Worm (Caenorhabditis elegans) whole organism, L1 larva: ENCODE data around the gene C15H11.11.

Experiments used
- C04F5.9 ChIP-seq: sonication (generic microtip); optimal IDR thresholded peaks from 2 replicates; lab custom pipeline; 2016; ENCODE audit warnings: missing genetic modification characterization, missing compliant biosample characterization
- C34B4.2 ChIP-seq: sonication (generic microtip); optimal IDR thresholded peaks from 2 replicates; lab custom pipeline; 2017; ENCODE audit warnings: mild to moderate bottlenecking, missing genetic modification characterization, missing compliant biosample characterization
- F16B12.6 ChIP-seq: fragments of 150-350 bp; optimal IDR thresholded peaks from 2 replicates; lab custom pipeline; 2014; ENCODE audit warnings: missing biosample characterization, missing genetic modification characterization
- aha-1 ChIP-seq: fragments of 150-350 bp; optimal IDR thresholded peaks from 2 replicates; lab custom pipeline; 2014; ENCODE audit warnings: missing biosample characterization, missing genetic modification characterization
- blmp-1 ChIP-seq: fragments of 150-350 bp; optimal IDR thresholded peaks from 2 replicates; lab custom pipeline; 2014; ENCODE audit warnings: missing biosample characterization, missing genetic modification characterization
- ceh-8 ChIP-seq: fragments of 200-800 bp; sonication (Bioruptor generic); optimal IDR thresholded peaks from 2 replicates; lab custom pipeline; 2018; ENCODE audit warnings: mild to moderate bottlenecking, missing genetic modification characterization, moderate library complexity, missing compliant biosample characterization
- dsc-1 ChIP-seq: sonication (generic microtip); optimal IDR thresholded peaks from 2 replicates; lab custom pipeline; 2016; ENCODE audit warnings: mild to moderate bottlenecking, missing genetic modification characterization, missing compliant biosample characterization
- efl-1 ChIP-seq, 4 experiments: fragments of 150-350 bp; optimal IDR thresholded peaks in 3 of 4; peaks in 1 of 4; 1 replicate in 1 of 4; 2 replicates in 3 of 4; lab custom pipeline; 2014; ENCODE audit warnings: missing biosample characterization in 2 of 4, missing genetic modification characterization in 2 of 4, missing genetic modification reagents in 2 of 4
- efl-3 ChIP-seq: fragments of 200-800 bp; sonication (Bioruptor generic); optimal IDR thresholded peaks from 2 replicates; lab custom pipeline; 2018; ENCODE audit warnings: mild to moderate bottlenecking, missing genetic modification characterization, missing compliant biosample characterization
- egl-27 ChIP-seq, 2 experiments: fragments of 150-350 bp in 1 of 2; sonication (generic microtip); optimal IDR thresholded peaks; 3 replicates each; lab custom pipeline; 2017 to 2018; ENCODE audit warnings: missing biosample characterization in 2 of 2, missing genetic modification characterization in 2 of 2, missing genetic modification reagents in 2 of 2
- elt-2 ChIP-seq: sonication (generic microtip); optimal IDR thresholded peaks from 2 replicates; lab custom pipeline; 2016; ENCODE audit warnings: missing genetic modification characterization, mild to moderate bottlenecking, inconsistent platforms, missing compliant biosample characterization, missing genetic modification reagents
- elt-3 ChIP-seq, 6 experiments: fragments of 150-350 bp in 1 of 6; sonication (generic microtip); optimal IDR thresholded peaks; 2 replicates each; lab custom pipeline; 2017 to 2018; ENCODE audit warnings: missing biosample characterization in 6 of 6, missing genetic modification characterization in 6 of 6, inconsistent platforms in 1 of 6
- ets-5 ChIP-seq: fragments of 200-800 bp; sonication (Bioruptor generic); IDR thresholded peaks from 2 replicates; pipeline ENCODE4 v1.3.6; 2022; ENCODE audit warnings: missing genetic modification characterization, missing compliant biosample characterization
- fkh-10 ChIP-seq: sonication (generic microtip); optimal IDR thresholded peaks from 2 replicates; lab custom pipeline; 2017; ENCODE audit warnings: missing biosample characterization, missing genetic modification reagents, missing genetic modification characterization
- fkh-4 ChIP-seq: sonication (generic microtip); optimal IDR thresholded peaks from 2 replicates; lab custom pipeline; 2016; ENCODE audit warnings: missing compliant biosample characterization, missing genetic modification characterization, borderline replicate concordance
- grh-1 ChIP-seq: fragments of 200-800 bp; sonication (Bioruptor generic); IDR thresholded peaks from 2 replicates; pipeline ENCODE4 v1.3.6; 2022; ENCODE audit warnings: missing genetic modification reagents, missing genetic modification characterization, missing compliant biosample characterization
- hlh-17 ChIP-seq: fragments of 200-800 bp; sonication (Bioruptor generic); optimal IDR thresholded peaks from 2 replicates; lab custom pipeline; 2018; ENCODE audit warnings: missing genetic modification characterization, mild to moderate bottlenecking, missing compliant biosample characterization, moderate library complexity, borderline replicate concordance
- hpl-2 ChIP-seq: fragments of 150-350 bp; optimal IDR thresholded peaks from 2 replicates; lab custom pipeline; 2014; ENCODE audit warnings: missing biosample characterization, missing genetic modification reagents, missing genetic modification characterization
- jun-1 ChIP-seq: fragments of 150-350 bp; optimal IDR thresholded peaks from 2 replicates; lab custom pipeline; 2014; ENCODE audit warnings: missing biosample characterization, missing genetic modification reagents, missing genetic modification characterization
- lir-3 ChIP-seq: sonication (generic microtip); optimal IDR thresholded peaks from 2 replicates; lab custom pipeline; 2016; ENCODE audit warnings: mild to moderate bottlenecking, missing genetic modification characterization, moderate library complexity, missing compliant biosample characterization; ENCODE audit not compliant: poor library complexity
- mep-1 ChIP-seq: fragments of 150-350 bp; optimal IDR thresholded peaks from 2 replicates; lab custom pipeline; 2014; ENCODE audit warnings: missing biosample characterization, missing genetic modification characterization
- nhr-11 ChIP-seq: fragments of 150-350 bp; optimal IDR thresholded peaks from 2 replicates; lab custom pipeline; 2014; ENCODE audit warnings: missing biosample characterization, missing genetic modification characterization
- nhr-19 ChIP-seq: fragments of 200-800 bp; sonication (Bioruptor generic); conservative IDR thresholded peaks from 2 replicates; pipeline ENCODE4 v1.3.6; 2022; ENCODE audit warnings: missing genetic modification characterization, missing compliant biosample characterization
- nhr-47 ChIP-seq: sonication (generic microtip); optimal IDR thresholded peaks from 2 replicates; lab custom pipeline; 2016; ENCODE audit warnings: mild to moderate bottlenecking, missing genetic modification characterization, moderate library complexity, missing compliant biosample characterization
- nhr-71 ChIP-seq: sonication (generic microtip); optimal IDR thresholded peaks from 2 replicates; lab custom pipeline; 2016; ENCODE audit warnings: mild to moderate bottlenecking, missing genetic modification characterization, moderate library complexity, missing compliant biosample characterization
- nhr-77 ChIP-seq: fragments of 150-350 bp; optimal IDR thresholded peaks from 2 replicates; lab custom pipeline; 2014; ENCODE audit warnings: missing biosample characterization, missing genetic modification characterization
- nhr-84 ChIP-seq: sonication (generic microtip); optimal IDR thresholded peaks from 2 replicates; lab custom pipeline; 2017; ENCODE audit warnings: missing biosample characterization, missing genetic modification characterization
- nhr-85 ChIP-seq: sonication (generic microtip); peaks from one replicate; lab custom pipeline; 2016; ENCODE audit warnings: missing genetic modification characterization, inconsistent platforms, missing compliant biosample characterization
- pag-3 ChIP-seq: sonication (generic microtip); optimal IDR thresholded peaks from 2 replicates; lab custom pipeline; 2017; ENCODE audit warnings: missing genetic modification characterization, mild to moderate bottlenecking, missing compliant biosample characterization, antibody characterized with exemption, borderline replicate concordance; ENCODE audit not compliant: insufficient read depth
- pqm-1 ChIP-seq: sonication (generic microtip); optimal IDR thresholded peaks from 3 replicates; lab custom pipeline; 2017; ENCODE audit warnings: missing biosample characterization, missing genetic modification characterization
- rnt-1 ChIP-seq: sonication (generic microtip); optimal IDR thresholded peaks from 2 replicates; lab custom pipeline; 2016; ENCODE audit warnings: mild to moderate bottlenecking, missing genetic modification characterization, moderate library complexity, missing compliant biosample characterization
- snu-23 ChIP-seq: sonication (generic microtip); optimal IDR thresholded peaks from 2 replicates; lab custom pipeline; 2016; ENCODE audit warnings: missing genetic modification characterization, missing compliant biosample characterization
- sptf-1 ChIP-seq: fragments of 150-350 bp; optimal IDR thresholded peaks from 2 replicates; lab custom pipeline; 2014; ENCODE audit warnings: missing biosample characterization, missing genetic modification characterization
- sup-37 ChIP-seq: fragments of 200-800 bp; sonication (Bioruptor generic); optimal IDR thresholded peaks from 2 replicates; lab custom pipeline; 2018; ENCODE audit warnings: mild to moderate bottlenecking, missing genetic modification characterization, missing compliant biosample characterization
- tbx-2 ChIP-seq: sonication (generic microtip); optimal IDR thresholded peaks from 2 replicates; lab custom pipeline; 2016; ENCODE audit warnings: missing genetic modification characterization, missing compliant biosample characterization
- unc-130 ChIP-seq: fragments of 150-350 bp; optimal IDR thresholded peaks from 2 replicates; lab custom pipeline; 2017; ENCODE audit warnings: missing biosample characterization, missing genetic modification characterization, inconsistent platforms
- unc-30 ChIP-seq: sonication (generic microtip); optimal IDR thresholded peaks from 2 replicates; lab custom pipeline; 2017; ENCODE audit warnings: missing biosample characterization, missing genetic modification characterization
- unc-86 ChIP-seq: sonication (generic microtip); optimal IDR thresholded peaks from 2 replicates; lab custom pipeline; 2016; ENCODE audit warnings: missing genetic modification characterization, missing compliant biosample characterization
- unc-98 ChIP-seq: fragments of 200-800 bp; sonication (Bioruptor generic); IDR thresholded peaks from 2 replicates; pipeline ENCODE4 v1.3.6; 2022; ENCODE audit warnings: missing genetic modification characterization, missing compliant biosample characterization
- zip-4 ChIP-seq: fragments of 200-800 bp; sonication (Bioruptor generic); optimal IDR thresholded peaks from 2 replicates; lab custom pipeline; 2018; ENCODE audit warnings: mild to moderate bottlenecking, missing genetic modification characterization, moderate library complexity, missing compliant biosample characterization
- ztf-11 ChIP-seq, 2 experiments: sonication (generic microtip); optimal IDR thresholded peaks; 2 replicates each; lab custom pipeline; 2016 to 2017; ENCODE audit warnings: missing genetic modification characterization in 2 of 2, missing biosample characterization in 1 of 2, missing compliant biosample characterization in 1 of 2

C15H11.11 gene

ce11 chrV:14438099-14438739 lies 22.9 kb downstream of the C15H11.11 start:
- TF ChIP-seq ztf-11 (tag; optimal IDR thresholded peaks at IDR 0.05; lab: Kevin White, UChicago) (peak in 1 of 2 experiments; percentile 43), tbx-2 (tag; lab: Kevin White, UChicago) (peak; percentile 38), aha-1 (tag; lab: Kevin White, UChicago) (no peak), C04F5.9 (tag; lab: Kevin White, UChicago) (no peak), dsc-1 (tag; lab: Kevin White, UChicago) (no peak)

- TF ChIP-seq elt-3 (tag; optimal IDR thresholded peaks at IDR 0.05; lab: Kevin White, UChicago) (peak in 1 of 6 experiments; percentile 8), tbx-2 (tag; lab: Kevin White, UChicago) (no peak), mep-1 (no peak), sup-37 (GFP tag; lab: Kevin White, UChicago) (no peak), sptf-1 (no peak)
Observed at ce11 chrV:14439236-14439635, 23.9 kb downstream of the C15H11.11 start.

ce11 chrV:14440841-14441240 lies 25.5 kb downstream of the C15H11.11 start, which contains the start of gene F23B12.4:
F23B12.4 (plus strand) TSS chrV:14441141.
- no peak for TF ChIP-seq efl-1 (optimal IDR thresholded peaks at IDR 0.05; lab: Kevin White, UChicago)
- peak in 1 of 2 experiments; percentile 36 for TF ChIP-seq efl-1 (GFP tag; optimal IDR thresholded peaks at IDR 0.05 in 1 of 2; lab: Kevin White, UChicago)
- TF ChIP-seq nhr-71 (tag; lab: Kevin White, UChicago): no peak
- no peak for TF ChIP-seq nhr-85 (tag; lab: Kevin White, UChicago)
- TF ChIP-seq nhr-84: no peak
- no peak for TF ChIP-seq nhr-19 (GFP tag; lab: Robert Waterston, UW)
- no peak for TF ChIP-seq unc-98

ce11 chrV:14446453-14446852 lies 31.2 kb downstream of the C15H11.11 start:
- no peak for TF ChIP-seq unc-30 (tag; lab: Kevin White, UChicago)
- TF ChIP-seq rnt-1 (tag; lab: Kevin White, UChicago): no peak
- TF ChIP-seq pag-3 (tag; lab: Kevin White, UChicago): no peak
- no peak for TF ChIP-seq F16B12.6 (tag; lab: Kevin White, UChicago)
- no peak for TF ChIP-seq nhr-19 (GFP tag; lab: Robert Waterston, UW)
- no peak for TF ChIP-seq grh-1 (GFP tag; lab: Robert Waterston, UW)
- TF ChIP-seq elt-2 (tag; lab: Kevin White, UChicago): no peak
- TF ChIP-seq zip-4 (GFP tag; lab: Kevin White, UChicago): no peak
- TF ChIP-seq lir-3 (tag; lab: Kevin White, UChicago): no peak
- TF ChIP-seq aha-1 (tag; lab: Kevin White, UChicago): no peak
- no peak for TF ChIP-seq blmp-1 (tag; lab: Kevin White, UChicago)
- TF ChIP-seq unc-86 (tag; lab: Kevin White, UChicago): no peak
- no peak for TF ChIP-seq ets-5 (GFP tag; lab: Robert Waterston, UW)
- no peak for TF ChIP-seq nhr-77 (tag; lab: Kevin White, UChicago)
- TF ChIP-seq jun-1: no peak
- no peak for TF ChIP-seq nhr-47 (tag; lab: Kevin White, UChicago)
- no peak for TF ChIP-seq nhr-71 (tag; lab: Kevin White, UChicago)

ce11 chrV:14447240-14447763 lies 32.0 kb downstream of the C15H11.11 start, which contains the start of the genes dlat-1 and fntb-1:
dlat-1 (minus strand) TSS chrV:14447290.
fntb-1 (plus strand) TSS chrV:14447651.
- TF ChIP-seq pag-3 (tag; lab: Kevin White, UChicago) (no peak), egl-27 (tag; optimal IDR thresholded peaks at IDR 0.05; lab: Kevin White, UChicago) (no peak), nhr-85 (tag; lab: Kevin White, UChicago) (no peak), snu-23 (GFP tag; lab: Kevin White, UChicago) (peak; percentile 18), hpl-2 (GFP tag; lab: Kevin White, UChicago) (no peak), grh-1 (GFP tag; lab: Robert Waterston, UW) (no peak), hlh-17 (GFP tag; lab: Kevin White, UChicago) (no peak), pqm-1 (tag; lab: Kevin White, UChicago) (peak; percentile 13), sup-37 (GFP tag; lab: Kevin White, UChicago) (no peak), unc-98 (no peak), unc-130 (tag; lab: Kevin White, UChicago) (no peak), ceh-8 (GFP tag; lab: Kevin White, UChicago) (no peak), rnt-1 (tag; lab: Kevin White, UChicago) (no peak), nhr-11 (tag; lab: Kevin White, UChicago) (no peak), sptf-1 (no peak), C34B4.2 (tag; lab: Kevin White, UChicago) (no peak), fkh-4 (tag; lab: Kevin White, UChicago) (no peak), fkh-10 (no peak), ztf-11 (tag; optimal IDR thresholded peaks at IDR 0.05; lab: Kevin White, UChicago) (no peak), efl-3 (GFP tag; lab: Kevin White, UChicago) (no peak)
